Fruit fly (Drosophila melanogaster) whole organism, embryonic: ENCODE data around the gene M6.
A peak's percentile ranks its signal among the peaks of the same experiment; 100 is the strongest.

ENCODE experiments used
- ATbp ChIP-seq: fragments of 200-800 bp; sonication (Bioruptor generic); optimal IDR thresholded peaks from 2 replicates; lab custom pipeline; 2017; ENCODE audit warnings: missing biosample characterization, mild to moderate bottlenecking, missing genetic modification characterization, missing genetic modification reagents
- Atf3 ChIP-seq: fragments of 200-800 bp; sonication (Bioruptor generic); optimal IDR thresholded peaks from 3 replicates; lab custom pipeline; 2016; ENCODE audit warnings: missing biosample characterization, missing genetic modification characterization
- Awh ChIP-seq: fragments of 200-800 bp; sonication (Bioruptor generic); IDR thresholded peaks from 2 replicates; pipeline ENCODE4, ENCODE4 v1.3.6; 2022; ENCODE audit warnings: missing biosample characterization, missing genetic modification characterization
- CG10274 ChIP-seq: fragments of 200-800 bp; sonication (Bioruptor generic); optimal IDR thresholded peaks from 3 replicates; lab custom pipeline; 2017; ENCODE audit warnings: missing biosample characterization, mild to moderate bottlenecking, missing genetic modification characterization
- CG10979 ChIP-seq: fragments of 200-800 bp; sonication (Bioruptor generic); optimal IDR thresholded peaks from 2 replicates; lab custom pipeline; 2018; ENCODE audit warnings: missing biosample characterization, mild to moderate bottlenecking, missing genetic modification characterization, moderate library complexity
- CG11695 ChIP-seq: fragments of 200-800 bp; sonication (Bioruptor generic); IDR thresholded peaks from 3 replicates; pipeline ENCODE4 v1.3.6; 2022; ENCODE audit warnings: missing biosample characterization, missing genetic modification characterization
- CG11696 ChIP-seq: fragments of 200-800 bp; sonication (Bioruptor generic); IDR thresholded peaks from 2 replicates; pipeline ENCODE4 v1.3.6; 2022; ENCODE audit warnings: missing biosample characterization, missing genetic modification characterization
- CG12071 ChIP-seq: fragments of 200-800 bp; sonication (Bioruptor generic); optimal IDR thresholded peaks from 3 replicates; lab custom pipeline; 2018; ENCODE audit warnings: missing biosample characterization, mild to moderate bottlenecking, missing genetic modification characterization
- CG12155 ChIP-seq: fragments of 200-800 bp; sonication (Bioruptor generic); optimal IDR thresholded peaks from 3 replicates; lab custom pipeline; 2016; ENCODE audit warnings: missing biosample characterization, missing genetic modification characterization
- CG18476 ChIP-seq: fragments of 200-800 bp; sonication (Bioruptor generic); optimal IDR thresholded peaks from 2 replicates; lab custom pipeline; 2016; ENCODE audit warnings: missing biosample characterization, mild to moderate bottlenecking, missing genetic modification characterization
- CG2678 ChIP-seq: fragments of 200-800 bp; sonication (Bioruptor generic); optimal IDR thresholded peaks from 3 replicates; lab custom pipeline; 2019; ENCODE audit warnings: missing biosample characterization, mild to moderate bottlenecking, missing genetic modification characterization, moderate library complexity
- CG31388 ChIP-seq: fragments of 200-800 bp; sonication (Bioruptor generic); optimal IDR thresholded peaks from 2 replicates; lab custom pipeline; 2016; ENCODE audit warnings: missing biosample characterization, missing genetic modification characterization
- CG3847 ChIP-seq: fragments of 200-800 bp; sonication (Bioruptor generic); IDR thresholded peaks from 2 replicates; pipeline ENCODE4 v1.3.6; 2022; ENCODE audit warnings: missing biosample characterization, missing genetic modification characterization
- CG4424 ChIP-seq: fragments of 200-800 bp; sonication (Bioruptor generic); optimal IDR thresholded peaks from 3 replicates; lab custom pipeline; 2016; ENCODE audit warnings: missing biosample characterization, missing genetic modification characterization
- CG6254 ChIP-seq: fragments of 200-800 bp; sonication (Bioruptor generic); optimal IDR thresholded peaks from 3 replicates; lab custom pipeline; 2017; ENCODE audit warnings: mild to moderate bottlenecking, missing biosample characterization, missing genetic modification reagents, missing genetic modification characterization
- CG8290 ChIP-seq, 3 experiments: fragments of 200-800 bp; sonication (Bioruptor generic); optimal IDR thresholded peaks; 2 replicates each; lab custom pipeline; 2016 to 2019; ENCODE audit warnings: missing biosample characterization in 3 of 3, missing genetic modification characterization in 3 of 3, mild to moderate bottlenecking in 2 of 3, moderate library complexity in 1 of 3
- CG8388 ChIP-seq: fragments of 200-800 bp; sonication (Bioruptor generic); optimal IDR thresholded peaks from 2 replicates; lab custom pipeline; 2019; ENCODE audit warnings: missing biosample characterization, mild to moderate bottlenecking, missing genetic modification characterization, moderate library complexity
- CG9797 ChIP-seq: fragments of 200-800 bp; sonication (Bioruptor generic); optimal IDR thresholded peaks from 3 replicates; lab custom pipeline; 2018; ENCODE audit warnings: missing biosample characterization, mild to moderate bottlenecking, missing genetic modification characterization
- CG9817 ChIP-seq: fragments of 200-800 bp; sonication (Bioruptor generic); optimal IDR thresholded peaks from 2 replicates; lab custom pipeline; 2018; ENCODE audit warnings: missing biosample characterization, mild to moderate bottlenecking, missing genetic modification characterization, moderate library complexity
- CG9932 ChIP-seq: fragments of 200-800 bp; sonication (Bioruptor generic); IDR thresholded peaks from 2 replicates; pipeline ENCODE4 v1.3.6; 2022; ENCODE audit warnings: missing biosample characterization, missing genetic modification characterization
- Fer3 ChIP-seq: fragments of 200-800 bp; sonication (Bioruptor generic); optimal IDR thresholded peaks from 2 replicates; lab custom pipeline; 2018; ENCODE audit warnings: missing biosample characterization, mild to moderate bottlenecking, missing genetic modification characterization, moderate library complexity
- GATAe ChIP-seq: fragments of 200-800 bp; sonication (Bioruptor generic); conservative IDR thresholded peaks from 2 replicates; pipeline ENCODE4 v1.3.6; 2022; ENCODE audit warnings: missing biosample characterization, missing genetic modification characterization
- H2.0 ChIP-seq: fragments of 200-800 bp; sonication (Bioruptor generic); IDR thresholded peaks from 2 replicates; pipeline ENCODE4 v1.3.6; 2022; ENCODE audit warnings: missing biosample characterization, missing genetic modification characterization
- HLHmδ ChIP-seq: fragments of 200-800 bp; sonication (Bioruptor generic); optimal IDR thresholded peaks from 2 replicates; lab custom pipeline; 2018; ENCODE audit warnings: missing biosample characterization, mild to moderate bottlenecking, missing genetic modification characterization, moderate library complexity
- Mad ChIP-seq: fragments of 200-800 bp; sonication (Bioruptor generic); optimal IDR thresholded peaks from 2 replicates; lab custom pipeline; 2016; ENCODE audit warnings: missing biosample characterization, missing genetic modification characterization
- Meics ChIP-seq: fragments of 200-800 bp; sonication (Bioruptor generic); optimal IDR thresholded peaks from 2 replicates; lab custom pipeline; 2017; ENCODE audit warnings: missing biosample characterization, mild to moderate bottlenecking, missing genetic modification characterization
- NC2β ChIP-seq: fragments of 200-800 bp; sonication (Bioruptor generic); optimal IDR thresholded peaks from 2 replicates; lab custom pipeline; 2016; ENCODE audit warnings: missing biosample characterization, missing genetic modification characterization
- NFAT ChIP-seq: fragments of 200-800 bp; sonication (Bioruptor generic); IDR thresholded peaks from 2 replicates; pipeline ENCODE4 v1.3.6; 2022; ENCODE audit warnings: missing biosample characterization, missing genetic modification characterization
- Nf-YA ChIP-seq: fragments of 200-800 bp; sonication (Bioruptor generic); IDR thresholded peaks from 2 replicates; pipeline ENCODE4 v1.3.6; 2022; ENCODE audit warnings: missing biosample characterization, missing genetic modification characterization
- Pdp1 ChIP-seq, 2 experiments: fragments of 200-800 bp; sonication (Bioruptor generic); optimal IDR thresholded peaks; 3 replicates each; lab custom pipeline; 2016; ENCODE audit warnings: missing biosample characterization in 2 of 2, missing genetic modification characterization in 2 of 2, mild to moderate bottlenecking in 1 of 2, moderate library complexity in 1 of 2
- Scr ChIP-seq: fragments of 200-800 bp; sonication (Bioruptor generic); IDR thresholded peaks from 2 replicates; pipeline ENCODE4 v1.3.6; 2022; ENCODE audit warnings: missing biosample characterization, missing genetic modification characterization; ENCODE audit not compliant: partially characterized antibody
- Sin3A ChIP-seq: fragments of >200 bp; optimal IDR thresholded peaks from 2 replicates; lab custom pipeline; 2018
- Sry-β ChIP-seq: fragments of 200-800 bp; sonication (Bioruptor generic); optimal IDR thresholded peaks from 2 replicates; lab custom pipeline; 2018; ENCODE audit warnings: missing biosample characterization, mild to moderate bottlenecking, missing genetic modification characterization, moderate library complexity
- Xrp1 ChIP-seq: fragments of 200-800 bp; sonication (Bioruptor generic); IDR thresholded peaks from 2 replicates; pipeline ENCODE4 v1.3.6; 2022; ENCODE audit warnings: missing biosample characterization, missing genetic modification characterization
- YL-1 ChIP-seq: fragments of 200-800 bp; sonication (Bioruptor generic); optimal IDR thresholded peaks from 3 replicates; lab custom pipeline; 2017; ENCODE audit warnings: missing biosample characterization, mild to moderate bottlenecking, missing genetic modification characterization
- ase ChIP-seq: fragments of 200-800 bp; sonication (Bioruptor generic); IDR thresholded peaks from 3 replicates; pipeline ENCODE4 v1.3.6; 2022; ENCODE audit warnings: missing biosample characterization, missing genetic modification characterization
- bigmax ChIP-seq: fragments of 200-800 bp; sonication (Bioruptor generic); optimal IDR thresholded peaks from 2 replicates; lab custom pipeline; 2018; ENCODE audit warnings: missing biosample characterization, mild to moderate bottlenecking, missing genetic modification characterization
- btn ChIP-seq: fragments of 200-800 bp; sonication (Bioruptor generic); optimal IDR thresholded peaks from 2 replicates; lab custom pipeline; 2016; ENCODE audit warnings: missing biosample characterization, missing genetic modification characterization
- croc ChIP-seq: fragments of 200-800 bp; sonication (Bioruptor generic); conservative IDR thresholded peaks from 3 replicates; pipeline ENCODE4 v1.3.6; 2022; ENCODE audit warnings: missing biosample characterization, missing genetic modification characterization
- dm ChIP-seq: fragments of 200-800 bp; sonication (Bioruptor generic); optimal IDR thresholded peaks from 3 replicates; lab custom pipeline; 2016; ENCODE audit warnings: missing biosample characterization, missing genetic modification characterization
- fd3F ChIP-seq: fragments of 200-800 bp; sonication (Bioruptor generic); optimal IDR thresholded peaks from 2 replicates; lab custom pipeline; 2018; ENCODE audit warnings: missing biosample characterization, mild to moderate bottlenecking, missing genetic modification characterization, moderate library complexity
- kay ChIP-seq: fragments of 200-800 bp; sonication (Bioruptor generic); optimal IDR thresholded peaks from 2 replicates; lab custom pipeline; 2016; ENCODE audit warnings: missing biosample characterization, missing genetic modification characterization
- lab ChIP-seq: fragments of 200-800 bp; sonication (Bioruptor generic); optimal IDR thresholded peaks from 3 replicates; lab custom pipeline; 2017; ENCODE audit warnings: missing biosample characterization, missing genetic modification characterization, mild to moderate bottlenecking, moderate library complexity, missing genetic modification reagents
- pho ChIP-seq: fragments of 200-800 bp; sonication (Bioruptor generic); optimal IDR thresholded peaks from 2 replicates; lab custom pipeline; 2016; ENCODE audit warnings: missing biosample characterization, missing genetic modification characterization
- pzg ChIP-seq: fragments of 200-800 bp; sonication (Bioruptor generic); optimal IDR thresholded peaks from 3 replicates; lab custom pipeline; 2018; ENCODE audit warnings: missing biosample characterization, mild to moderate bottlenecking, missing genetic modification characterization, moderate library complexity
- row ChIP-seq: fragments of 200-800 bp; sonication (Bioruptor generic); IDR thresholded peaks from 3 replicates; pipeline ENCODE4 v1.3.6; 2022; ENCODE audit warnings: missing biosample characterization, missing genetic modification characterization
- sob ChIP-seq: fragments of 200-800 bp; sonication (Bioruptor generic); IDR thresholded peaks from 2 replicates; pipeline ENCODE4 v1.3.6; 2022; ENCODE audit warnings: missing biosample characterization, missing genetic modification characterization
- sqz ChIP-seq: fragments of 200-800 bp; sonication (Bioruptor generic); optimal IDR thresholded peaks from 3 replicates; lab custom pipeline; 2018; ENCODE audit warnings: missing biosample characterization, mild to moderate bottlenecking, missing genetic modification characterization
- trem ChIP-seq: fragments of 200-800 bp; optimal IDR thresholded peaks from 3 replicates; lab custom pipeline; 2019; ENCODE audit warnings: missing biosample characterization, mild to moderate bottlenecking, missing genetic modification characterization, moderate library complexity
- wek ChIP-seq: fragments of 200-800 bp; sonication (Bioruptor generic); optimal IDR thresholded peaks from 3 replicates; lab custom pipeline; 2018; ENCODE audit warnings: missing biosample characterization, mild to moderate bottlenecking, missing genetic modification characterization, moderate library complexity

Gene M6

DNA sequence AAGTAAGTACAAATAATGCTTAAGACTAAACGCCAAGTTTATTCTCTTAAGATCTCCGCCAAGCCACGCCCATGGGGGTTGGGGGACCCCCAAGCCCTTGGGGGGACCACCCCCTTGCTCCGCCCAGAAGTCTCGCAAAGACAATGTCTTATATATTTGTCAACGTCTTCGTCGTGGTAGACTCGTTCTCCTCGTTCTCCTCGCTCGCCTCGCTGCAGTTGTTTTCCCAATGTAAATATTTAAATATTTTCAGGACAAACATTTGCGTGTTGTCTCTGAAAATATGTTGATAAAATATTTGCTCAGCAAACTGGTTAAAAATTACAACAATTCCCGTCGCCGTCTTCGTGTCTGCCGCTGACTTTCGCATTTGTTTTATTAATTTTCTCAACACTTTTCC, 43.4 kb upstream of the M6 start (continued):
- TF ChIP-seq lab (GFP tag; lab: Kevin White, UChicago) (peak; percentile 55), CG11696 (GFP tag; lab: Robert Waterston, UW) (peak; percentile 57), CG10274 (peak; percentile 28), btn (GFP tag; lab: Kevin White, UChicago) (peak; percentile 53), CG10979 (tag; lab: Kevin White, UChicago) (peak; percentile 79), CG12071 (GFP tag; lab: Kevin White, UChicago) (peak; percentile 20), sqz (GFP tag; lab: Kevin White, UChicago) (peak; percentile 68), CG18476 (peak; percentile 59), Sry-β (GFP tag; lab: Kevin White, UChicago) (peak; percentile 63), CG3847 (no peak), Meics (GFP tag; lab: Kevin White, UChicago) (peak; percentile 5), pho (GFP tag; lab: Kevin White, UChicago) (no peak), trem (peak; percentile 92), CG8388 (peak; percentile 63), row (no peak), NC2β (GFP tag; lab: Kevin White, UChicago) (peak; percentile 76), CG9817 (no peak), HLHmδ (GFP tag; lab: Kevin White, UChicago) (peak; percentile 51), kay (GFP tag; lab: Kevin White, UChicago) (peak; percentile 31), CG11695 (GFP tag; lab: Robert Waterston, UW) (peak; percentile 51; the same call in 2 of the 3 replicates), NFAT (GFP tag; lab: Robert Waterston, UW) (no peak), CG9797 (GFP tag; lab: Kevin White, UChicago) (peak; percentile 34), CG4424 (GFP tag; lab: Kevin White, UChicago) (peak; percentile 57), dm (GFP tag; lab: Kevin White, UChicago) (peak; percentile 4), fd3F (GFP tag; lab: Kevin White, UChicago) (no peak), CG31388 (GFP tag; lab: Kevin White, UChicago) (peak; percentile 25), Scr (GFP tag; lab: Robert Waterston, UW) (no peak), CG9932 (no peak), croc (GFP tag; lab: Robert Waterston, UW) (peak; percentile 81), Sin3A (lab: Kevin White, UChicago) (no peak), CG12155 (no peak), GATAe (GFP tag; lab: Robert Waterston, UW) (no peak), Atf3 (peak; percentile 24), CG2678 (tag; lab: Kevin White, UChicago) (peak; percentile 68), CG8290 (GFP tag; optimal IDR thresholded peaks at IDR 0.05; lab: Kevin White, UChicago) (peak; percentile 15), CG8290 (tag; optimal IDR thresholded peaks at IDR 0.05; lab: Kevin White, UChicago) (peak in 1 of 2 experiments; percentile 77), YL-1 (peak; percentile 61), wek (GFP tag; lab: Kevin White, UChicago) (peak; percentile 57), Fer3 (tag; lab: Kevin White, UChicago) (no peak), sob (GFP tag; lab: Robert Waterston, UW) (0 out of 2 replicates have a peak, but pooled peaks have one; percentile 31), bigmax (GFP tag; lab: Kevin White, UChicago) (peak; percentile 22), Mad (peak; percentile 34), Nf-YA (GFP tag; lab: Robert Waterston, UW) (0 out of 2 replicates have a peak, but pooled peaks have one; percentile 19), Awh (GFP tag; lab: Robert Waterston, UW) (peak; percentile 58; the same call in 1 of the 2 replicates), Xrp1 (peak; percentile 88), Pdp1 (GFP tag; optimal IDR thresholded peaks at IDR 0.05; lab: Kevin White, UChicago) (peak in 1 of 2 experiments; percentile 54), CG6254 (GFP tag; lab: Kevin White, UChicago) (peak; percentile 81), pzg (no peak), ase (GFP tag; lab: Robert Waterston, UW) (peak; percentile 27; the same call in 1 of the 3 replicates), H2.0 (GFP tag; lab: Robert Waterston, UW) (peak; percentile 37; the same call in 1 of the 2 replicates), ATbp (peak; percentile 80)
